Fruit fly (Drosophila melanogaster): Measurements from ENCODE around the gene Or10a.

Or10a gene

dm6 chrX:11374320-11374719 is 42.9 kb downstream of the Or10a start:
- TF ChIP-seq CG16779 (tag; optimal IDR thresholded peaks at IDR 0.05) (no peak), CG6792 (GFP tag; optimal IDR thresholded peaks at IDR 0.05) (no peak), topi (GFP tag; optimal IDR thresholded peaks at IDR 0.05) (no peak), CG11762 (GFP tag; optimal IDR thresholded peaks at IDR 0.05; ENCODE audit: insufficient read depth) (no peak), CG10669 (GFP tag; optimal IDR thresholded peaks at IDR 0.05) (no peak), Ets21C (GFP tag; optimal IDR thresholded peaks at IDR 0.05) (no peak), lz (GFP tag; optimal IDR thresholded peaks at IDR 0.05) (no peak), spab (GFP tag; optimal IDR thresholded peaks at IDR 0.05) (no peak)

DNA sequence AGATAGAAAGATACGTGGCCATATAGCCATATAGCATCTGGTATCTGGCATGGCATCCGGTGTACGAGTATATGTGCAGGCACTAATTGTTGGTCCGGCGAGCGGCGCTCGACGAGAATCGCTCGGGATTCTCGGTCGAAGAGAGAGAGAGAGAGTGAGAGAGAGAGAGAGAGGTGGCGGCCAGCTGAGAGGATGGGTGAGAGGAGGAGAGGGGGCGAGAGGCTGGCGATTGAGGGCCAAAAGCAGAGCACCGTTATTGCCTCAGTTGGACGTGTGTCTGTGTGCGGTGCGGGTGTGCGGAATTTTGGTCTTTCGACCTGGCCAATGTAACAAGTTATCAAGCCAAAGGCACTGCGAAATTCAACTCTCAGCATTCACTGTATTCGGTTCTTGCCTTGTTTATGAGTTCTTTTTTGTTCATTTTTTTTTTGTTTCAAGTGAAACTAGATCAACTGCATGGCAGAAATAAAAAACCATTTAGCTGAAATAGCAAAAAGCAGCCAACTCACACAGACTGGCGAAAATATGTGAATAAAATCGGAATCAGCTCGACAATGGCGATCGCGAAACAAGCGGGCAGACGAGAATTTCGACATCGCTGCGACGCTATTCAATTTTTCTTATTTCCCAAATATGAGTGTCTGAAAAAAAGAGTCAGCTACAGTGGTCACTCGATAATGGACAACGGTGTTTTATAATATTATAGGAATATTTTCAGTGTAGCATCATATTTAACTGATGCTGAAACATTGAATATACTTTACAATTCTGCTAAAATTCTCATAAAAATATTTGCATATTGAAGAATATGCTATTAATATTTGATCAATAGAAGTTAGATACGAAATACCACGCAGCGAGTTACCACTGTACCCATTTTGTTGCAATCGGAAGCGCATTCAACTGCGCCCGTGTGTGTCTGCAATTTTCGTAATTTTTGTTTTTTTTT is 44.2 kb downstream of the Or10a start:
- TF ChIP-seq CG6808 (GFP tag; optimal IDR thresholded peaks at IDR 0.05) = no peak
- TF ChIP-seq dsx (GFP tag; optimal IDR thresholded peaks at IDR 0.05; ENCODE audit: poor library complexity, severe bottlenecking) = no peak
- no peak for TF ChIP-seq CG10631 (GFP tag; optimal IDR thresholded peaks at IDR 0.05)
- TF ChIP-seq pdm3 (GFP tag; optimal IDR thresholded peaks at IDR 0.05) = no peak
- TF ChIP-seq Eip78C (GFP tag) = peak; percentile 68
- TF ChIP-seq CG15336 (GFP tag; IDR thresholded peaks at IDR 0.05) = peak; percentile 28; the same call in 1 of the 2 replicates
- TF ChIP-seq fd59A (GFP tag; optimal IDR thresholded peaks at IDR 0.05) = no peak
- no peak for TF ChIP-seq CG3032 (tag; optimal IDR thresholded peaks at IDR 0.05)
- TF ChIP-seq Sox14 (GFP tag; optimal IDR thresholded peaks at IDR 0.05) = no peak
- peak; percentile 58 for TF ChIP-seq eg (GFP tag; IDR thresholded peaks at IDR 0.05)
- TF ChIP-seq CG34406 (GFP tag; optimal IDR thresholded peaks at IDR 0.05) = no peak
- no peak for TF ChIP-seq CG8319 (GFP tag; optimal IDR thresholded peaks at IDR 0.05)
- no peak for TF ChIP-seq CG16779 (tag; optimal IDR thresholded peaks at IDR 0.05)
- peak in 1 of 2 experiments; percentile 11 for TF ChIP-seq salr (GFP tag; optimal IDR thresholded peaks at IDR 0.05)
- peak; percentile 4 for TF ChIP-seq esn (GFP tag; optimal IDR thresholded peaks at IDR 0.05)
- peak; percentile 49; the same call in 2 of the 3 replicates for TF ChIP-seq CG8119 (GFP tag; IDR thresholded peaks at IDR 0.05)
- no peak for TF ChIP-seq Lpt (GFP tag; optimal IDR thresholded peaks at IDR 0.05)
- TF ChIP-seq achi (GFP tag; optimal IDR thresholded peaks at IDR 0.05) = peak; percentile 4
- peak; percentile 56 for TF ChIP-seq svp (GFP tag)
- TF ChIP-seq Ets21C (GFP tag; optimal IDR thresholded peaks at IDR 0.05) = no peak
- TF ChIP-seq Eip75B (GFP tag; optimal IDR thresholded peaks at IDR 0.05) = no peak
- peak; percentile 1 for TF ChIP-seq net (GFP tag; optimal IDR thresholded peaks at IDR 0.05)
- no peak for TF ChIP-seq CG6792 (GFP tag; optimal IDR thresholded peaks at IDR 0.05)
- TF ChIP-seq Sox15 (GFP tag; optimal IDR thresholded peaks at IDR 0.05) = no peak
- TF ChIP-seq CG11902 (GFP tag; optimal IDR thresholded peaks at IDR 0.05) = no peak
- peak; percentile 12 for TF ChIP-seq Hr39 (GFP tag; optimal IDR thresholded peaks at IDR 0.05)
- TF ChIP-seq Hr4 (GFP tag; optimal IDR thresholded peaks at IDR 0.05) = peak; percentile 55
- TF ChIP-seq Ets96B (tag; optimal IDR thresholded peaks at IDR 0.05) = no peak
- no peak for TF ChIP-seq CG1621 (tag; optimal IDR thresholded peaks at IDR 0.05)
- TF ChIP-seq acj6 (GFP tag; optimal IDR thresholded peaks at IDR 0.05) = peak; percentile 11
- TF ChIP-seq spab (GFP tag; optimal IDR thresholded peaks at IDR 0.05) = no peak
- TF ChIP-seq dac (GFP tag; optimal IDR thresholded peaks at IDR 0.05) = no peak
- peak; percentile 11 for TF ChIP-seq Met (GFP tag; optimal IDR thresholded peaks at IDR 0.05)
- TF ChIP-seq fd85E (GFP tag; optimal IDR thresholded peaks at IDR 0.05) = no peak
- no peak for TF ChIP-seq CG4318 (GFP tag; optimal IDR thresholded peaks at IDR 0.05)
- no peak for TF ChIP-seq CG7368 (GFP tag; optimal IDR thresholded peaks at IDR 0.05)
- TF ChIP-seq Hr38 (GFP tag; optimal IDR thresholded peaks at IDR 0.05) = no peak
- no peak for TF ChIP-seq Eip93F (GFP tag; optimal IDR thresholded peaks at IDR 0.05)
- TF ChIP-seq Blimp-1 (GFP tag; optimal IDR thresholded peaks at IDR 0.05) = no peak
- no peak for TF ChIP-seq Sox102F (GFP tag; optimal IDR thresholded peaks at IDR 0.05)
- no peak for TF ChIP-seq CG11294 (GFP tag; IDR thresholded peaks at IDR 0.05)
- peak; percentile 15 for TF ChIP-seq lz (GFP tag; optimal IDR thresholded peaks at IDR 0.05)
- TF ChIP-seq CG31627 (GFP tag; optimal IDR thresholded peaks at IDR 0.05) = peak; percentile 22
- TF ChIP-seq ss (GFP tag; optimal IDR thresholded peaks at IDR 0.05) = no peak

All from whole organism, prepupa.